Fruit fly (Drosophila melanogaster): ENCODE data around the gene Prps.

Prps gene

dm6 chr3L:9691476-9691826 lies 5.0 kb downstream of the Prps start:
- TF ChIP-seq fru (GFP tag; optimal IDR thresholded peaks at IDR 0.05) (no peak), foxo (GFP tag; optimal IDR thresholded peaks at IDR 0.05) (no peak), Hr78 (GFP tag; optimal IDR thresholded peaks at IDR 0.05) (no peak), Sp1 (GFP tag; optimal IDR thresholded peaks at IDR 0.05) (no peak), N (GFP tag; optimal IDR thresholded peaks at IDR 0.05) (no peak), pan (optimal IDR thresholded peaks at IDR 0.05) (no peak), jim (GFP tag; optimal IDR thresholded peaks at IDR 0.05) (no peak), psq (GFP tag; optimal IDR thresholded peaks at IDR 0.05) (no peak), CG32264 (GFP tag; optimal IDR thresholded peaks at IDR 0.05) (no peak), sage (GFP tag; optimal IDR thresholded peaks at IDR 0.05) (no peak), brk (GFP tag; optimal IDR thresholded peaks at IDR 0.05) (no peak), rgr (GFP tag; optimal IDR thresholded peaks at IDR 0.05) (no peak), Hr83 (GFP tag; optimal IDR thresholded peaks at IDR 0.05; ENCODE audit: poor library complexity, severe bottlenecking) (no peak), dmrt93B (GFP tag; optimal IDR thresholded peaks at IDR 0.05) (no peak)

dm6 chr3L:9690798-9691475 lies 5.6 kb downstream of the Prps start:
- peak; percentile 45 for TF ChIP-seq ey (GFP tag; optimal IDR thresholded peaks at IDR 0.05)
- TF ChIP-seq CrebA (GFP tag; optimal IDR thresholded peaks at IDR 0.05; ENCODE audit: borderline replicate concordance) = no peak
- TF ChIP-seq foxo (GFP tag; optimal IDR thresholded peaks at IDR 0.05) = peak in 1 of 2 experiments; percentile 63
- peak; percentile 41 for TF ChIP-seq HLH106 (tag; optimal IDR thresholded peaks at IDR 0.05)
- no peak for TF ChIP-seq Jra (GFP tag; optimal IDR thresholded peaks at IDR 0.05)
- TF ChIP-seq N (GFP tag; optimal IDR thresholded peaks at IDR 0.05) = no peak
- TF ChIP-seq jim (GFP tag; optimal IDR thresholded peaks at IDR 0.05) = no peak
- no peak for TF ChIP-seq Myc (optimal IDR thresholded peaks at IDR 0.05)
- TF ChIP-seq pan (optimal IDR thresholded peaks at IDR 0.05) = no peak
- TF ChIP-seq Hr83 (GFP tag; optimal IDR thresholded peaks at IDR 0.05; ENCODE audit: poor library complexity, severe bottlenecking) = no peak
- TF ChIP-seq CG9705 (GFP tag; optimal IDR thresholded peaks at IDR 0.05) = no peak
- TF ChIP-seq dl (GFP tag; optimal IDR thresholded peaks at IDR 0.05; ENCODE audit: insufficient read depth in 1 of 2, partially characterized antibody in 2 of 2) = no peak
- no peak for TF ChIP-seq usp (GFP tag; optimal IDR thresholded peaks at IDR 0.05)
- TF ChIP-seq brk (GFP tag; optimal IDR thresholded peaks at IDR 0.05) = peak; percentile 11
- TF ChIP-seq sv (GFP tag; optimal IDR thresholded peaks at IDR 0.05) = no peak
- TF ChIP-seq Dfd (GFP tag; optimal IDR thresholded peaks at IDR 0.05) = peak; percentile 22
- TF ChIP-seq fru (GFP tag; optimal IDR thresholded peaks at IDR 0.05) = peak; percentile 58
- TF ChIP-seq psq (GFP tag; optimal IDR thresholded peaks at IDR 0.05) = peak; percentile 39
- no peak for TF ChIP-seq GATAd (GFP tag; optimal IDR thresholded peaks at IDR 0.05)
- TF ChIP-seq Vsx2 (GFP tag; optimal IDR thresholded peaks at IDR 0.05; ENCODE audit: partially characterized antibody) = no peak
- TF ChIP-seq h (GFP tag; optimal IDR thresholded peaks at IDR 0.05) = peak; percentile 61
- no peak for TF ChIP-seq Rel (GFP tag; optimal IDR thresholded peaks at IDR 0.05)
- TF ChIP-seq Rel (tag; optimal IDR thresholded peaks at IDR 0.05) = no peak
- TF ChIP-seq Mio (GFP tag; optimal IDR thresholded peaks at IDR 0.05) = no peak
- peak; percentile 38 for TF ChIP-seq Hnf4 (GFP tag; optimal IDR thresholded peaks at IDR 0.05)
- TF ChIP-seq br (GFP tag; optimal IDR thresholded peaks at IDR 0.05) = no peak
- no peak for TF ChIP-seq Abd-B (GFP tag; optimal IDR thresholded peaks at IDR 0.05)
- TF ChIP-seq OdsH (GFP tag; optimal IDR thresholded peaks at IDR 0.05) = peak; percentile 40
- TF ChIP-seq sage (GFP tag; optimal IDR thresholded peaks at IDR 0.05) = no peak
- no peak for TF ChIP-seq woc (GFP tag; optimal IDR thresholded peaks at IDR 0.05)
- TF ChIP-seq dsf (GFP tag; optimal IDR thresholded peaks at IDR 0.05; ENCODE audit: borderline replicate concordance) = no peak
- peak; percentile 24 for TF ChIP-seq Sp1 (GFP tag; optimal IDR thresholded peaks at IDR 0.05)
- no peak for TF ChIP-seq lola (GFP tag; optimal IDR thresholded peaks at IDR 0.05)
- no peak for TF ChIP-seq dmrt93B (GFP tag; optimal IDR thresholded peaks at IDR 0.05)
- peak; percentile 46 for TF ChIP-seq rgr (GFP tag; optimal IDR thresholded peaks at IDR 0.05)
- no peak for TF ChIP-seq CG32264 (GFP tag; optimal IDR thresholded peaks at IDR 0.05)
- no peak for TF ChIP-seq Hr78 (GFP tag; optimal IDR thresholded peaks at IDR 0.05)
- TF ChIP-seq Dif (GFP tag; optimal IDR thresholded peaks at IDR 0.05; ENCODE audit: partially characterized antibody) = no peak
- TF ChIP-seq tai (GFP tag; optimal IDR thresholded peaks at IDR 0.05) = peak; percentile 41
